ENCODE assay signal across 4 fruit fly cellular contexts in genomic region chr3R:16861217-16861616, dm6.
A peak's percentile ranks its signal among the peaks of the same experiment; 100 is the strongest.
TF ChIP-seq lines count a peak whose summit lies in the region.

No protein-coding gene starts in this region.

- no peak for TF ChIP-seq CTCF in whole organism, embryonic (GFP tag; optimal IDR thresholded peaks at IDR 0.05; lab: Kevin White, UChicago)

TF ChIP-seq in whole organism, embryonic, 481 proteins besides CTCF, POLR2A, EP300 and RAD21 (continues in another document):
- TF ChIP-seq CG15269 (tag; optimal IDR thresholded peaks at IDR 0.05; lab: Kevin White, UChicago) (no peak), Xrp1 (GFP tag; IDR thresholded peaks at IDR 0.05; lab: Robert Waterston, UW) (peak; percentile 56), cas (GFP tag; IDR thresholded peaks at IDR 0.05; lab: Robert Waterston, UW) (no peak), CkIIα-i1 (GFP tag; IDR thresholded peaks at IDR 0.05; lab: Robert Waterston, UW) (no peak), CG8089 (GFP tag; optimal IDR thresholded peaks at IDR 0.05; lab: Kevin White, UChicago) (no peak), Dek (tag; optimal IDR thresholded peaks at IDR 0.05; lab: Kevin White, UChicago) (no peak), CG7987 (GFP tag; optimal IDR thresholded peaks at IDR 0.05; lab: Kevin White, UChicago) (no peak), bab2 (GFP tag; optimal IDR thresholded peaks at IDR 0.05; lab: Kevin White, UChicago) (no peak), CG5953 (GFP tag; IDR thresholded peaks at IDR 0.05; lab: Robert Waterston, UW) (no peak), ttk (GFP tag; IDR thresholded peaks at IDR 0.05; lab: Robert Waterston, UW) (no peak), seq (GFP tag; IDR thresholded peaks at IDR 0.05; lab: Robert Waterston, UW) (no peak), prd (optimal IDR thresholded peaks at IDR 0.05; lab: Kevin White, UChicago) (no peak), prd (GFP tag; IDR thresholded peaks at IDR 0.05; lab: Robert Waterston, UW) (peak; percentile 37; the same call in 1 of the 3 replicates), bigmax (GFP tag; optimal IDR thresholded peaks at IDR 0.05; lab: Kevin White, UChicago) (no peak), pfk (GFP tag; optimal IDR thresholded peaks at IDR 0.05; lab: Kevin White, UChicago) (no peak), fd96Cb (tag; optimal IDR thresholded peaks at IDR 0.05; lab: Kevin White, UChicago) (peak; percentile 7), CG33213 (GFP tag; optimal IDR thresholded peaks at IDR 0.05; lab: Kevin White, UChicago) (no peak), cato (GFP tag; optimal IDR thresholded peaks at IDR 0.05; lab: Kevin White, UChicago; ENCODE audit: borderline replicate concordance) (no peak), zf30C (GFP tag; optimal IDR thresholded peaks at IDR 0.05; lab: Kevin White, UChicago) (peak; percentile 3), CG7786 (GFP tag; optimal IDR thresholded peaks at IDR 0.05; lab: Kevin White, UChicago) (no peak), CG31441 (GFP tag; IDR thresholded peaks at IDR 0.05; lab: Robert Waterston, UW) (0 out of 2 replicates have a peak, but pooled peaks have one; percentile 15), Gug (GFP tag; IDR thresholded peaks at IDR 0.05; lab: Robert Waterston, UW) (no peak), otp (GFP tag; IDR thresholded peaks at IDR 0.05; lab: Robert Waterston, UW) (no peak), Usf (GFP tag; optimal IDR thresholded peaks at IDR 0.05; lab: Kevin White, UChicago) (no peak)

TF ChIP-seq in whole organism, prepupa, 60 proteins besides CTCF, POLR2A, EP300 and RAD21 (continues in another document):
- TF ChIP-seq CG9139 (GFP tag; optimal IDR thresholded peaks at IDR 0.05; lab: Kevin White, UChicago) (no peak), cyc (GFP tag; optimal IDR thresholded peaks at IDR 0.05; lab: Kevin White, UChicago) (peak; percentile 42), svp (GFP tag; lab: Kevin White, UChicago) (peak; percentile 82), Sox102F (GFP tag; optimal IDR thresholded peaks at IDR 0.05; lab: Kevin White, UChicago) (peak; percentile 24), vri (GFP tag; optimal IDR thresholded peaks at IDR 0.05; lab: Kevin White, UChicago) (no peak), CG34406 (GFP tag; optimal IDR thresholded peaks at IDR 0.05; lab: Kevin White, UChicago) (peak; percentile 26), CG8319 (GFP tag; optimal IDR thresholded peaks at IDR 0.05; lab: Kevin White, UChicago) (no peak), CG4318 (GFP tag; optimal IDR thresholded peaks at IDR 0.05; lab: Kevin White, UChicago) (peak; percentile 12), acj6 (GFP tag; optimal IDR thresholded peaks at IDR 0.05; lab: Kevin White, UChicago) (peak; percentile 21), eg (GFP tag; IDR thresholded peaks at IDR 0.05; lab: Robert Waterston, UW) (no peak), net (GFP tag; optimal IDR thresholded peaks at IDR 0.05; lab: Kevin White, UChicago) (no peak), achi (GFP tag; optimal IDR thresholded peaks at IDR 0.05; lab: Kevin White, UChicago) (peak; percentile 21), Eip78C (GFP tag; lab: Kevin White, UChicago) (peak; percentile 86), salr (GFP tag; optimal IDR thresholded peaks at IDR 0.05; lab: Kevin White, UChicago) (no peak), fd85E (GFP tag; optimal IDR thresholded peaks at IDR 0.05; lab: Kevin White, UChicago) (no peak), CG6854 (GFP tag; optimal IDR thresholded peaks at IDR 0.05; lab: Kevin White, UChicago) (no peak), Lpt (GFP tag; optimal IDR thresholded peaks at IDR 0.05; lab: Kevin White, UChicago) (no peak), spab (GFP tag; optimal IDR thresholded peaks at IDR 0.05; lab: Kevin White, UChicago) (peak; percentile 20), Blimp-1 (GFP tag; optimal IDR thresholded peaks at IDR 0.05; lab: Kevin White, UChicago) (no peak), Smox (GFP tag; optimal IDR thresholded peaks at IDR 0.05; lab: Kevin White, UChicago) (peak; percentile 22), Ets21C (GFP tag; optimal IDR thresholded peaks at IDR 0.05; lab: Kevin White, UChicago) (peak; percentile 21), Sox15 (GFP tag; optimal IDR thresholded peaks at IDR 0.05; lab: Kevin White, UChicago) (peak; percentile 18), CG6792 (GFP tag; optimal IDR thresholded peaks at IDR 0.05; lab: Kevin White, UChicago) (peak; percentile 32), Eip93F (GFP tag; optimal IDR thresholded peaks at IDR 0.05; lab: Kevin White, UChicago) (no peak), CG10669 (GFP tag; optimal IDR thresholded peaks at IDR 0.05; lab: Kevin White, UChicago) (peak; percentile 36)

TF ChIP-seq in whole organism, pupa, 21 proteins besides CTCF, POLR2A, EP300 and RAD21:
- no peak for TF ChIP-seq CG32121 (GFP tag; IDR thresholded peaks at IDR 0.05; lab: Robert Waterston, UW)
- TF ChIP-seq D1 (tag; optimal IDR thresholded peaks at IDR 0.05; lab: Kevin White, UChicago), result no peak
- no peak for TF ChIP-seq CG17806 (tag; optimal IDR thresholded peaks at IDR 0.05; lab: Kevin White, UChicago)
- TF ChIP-seq CG4496 (GFP tag; IDR thresholded peaks at IDR 0.05; lab: Robert Waterston, UW), result no peak
- peak; percentile 61 for TF ChIP-seq CG8159 (tag; optimal IDR thresholded peaks at IDR 0.05; lab: Kevin White, UChicago)
- TF ChIP-seq gl (tag; optimal IDR thresholded peaks at IDR 0.05; lab: Kevin White, UChicago), result no peak
- TF ChIP-seq CG14655 (GFP tag; optimal IDR thresholded peaks at IDR 0.05; lab: Kevin White, UChicago), result peak; percentile 33
- TF ChIP-seq CG34367 (tag; optimal IDR thresholded peaks at IDR 0.05; lab: Kevin White, UChicago), result no peak
- TF ChIP-seq Pif1B (GFP tag; optimal IDR thresholded peaks at IDR 0.05; lab: Kevin White, UChicago), result no peak
- peak; percentile 4 for TF ChIP-seq Pif1A (GFP tag; optimal IDR thresholded peaks at IDR 0.05; lab: Kevin White, UChicago)
- TF ChIP-seq CG12605 (GFP tag; IDR thresholded peaks at IDR 0.05; lab: Robert Waterston, UW), result no peak
- TF ChIP-seq CG8301 (tag; optimal IDR thresholded peaks at IDR 0.05; lab: Kevin White, UChicago), result peak; percentile 27
- TF ChIP-seq Ets98B (GFP tag; IDR thresholded peaks at IDR 0.05; lab: Robert Waterston, UW), result no peak
- no peak for TF ChIP-seq EcR (GFP tag; optimal IDR thresholded peaks at IDR 0.05; lab: Kevin White, UChicago)
- peak; percentile 1 for TF ChIP-seq CG9948 (tag; optimal IDR thresholded peaks at IDR 0.05; lab: Kevin White, UChicago)
- TF ChIP-seq CG10348 (GFP tag; IDR thresholded peaks at IDR 0.05; lab: Robert Waterston, UW), result no peak
- TF ChIP-seq Snoo (tag; optimal IDR thresholded peaks at IDR 0.05; lab: Kevin White, UChicago), result no peak
- TF ChIP-seq rn (GFP tag; IDR thresholded peaks at IDR 0.05; lab: Robert Waterston, UW), result no peak
- TF ChIP-seq CG13204 (GFP tag; optimal IDR thresholded peaks at IDR 0.05; lab: Kevin White, UChicago), result no peak
- peak; percentile 43 for TF ChIP-seq CG15710 (tag; optimal IDR thresholded peaks at IDR 0.05; lab: Kevin White, UChicago)
- no peak for TF ChIP-seq fd96Ca (GFP tag; IDR thresholded peaks at IDR 0.05; lab: Robert Waterston, UW)

TF ChIP-seq in whole organism, wandering third instar larva, 38 proteins besides CTCF, POLR2A, EP300 and RAD21:
- TF ChIP-seq ey (GFP tag; optimal IDR thresholded peaks at IDR 0.05; lab: Kevin White, UChicago) (no peak), N (GFP tag; optimal IDR thresholded peaks at IDR 0.05; lab: Kevin White, UChicago) (no peak), Hr78 (GFP tag; optimal IDR thresholded peaks at IDR 0.05; lab: Kevin White, UChicago) (no peak), sv (GFP tag; optimal IDR thresholded peaks at IDR 0.05; lab: Kevin White, UChicago) (no peak), sage (GFP tag; optimal IDR thresholded peaks at IDR 0.05; lab: Kevin White, UChicago) (no peak), Jra (GFP tag; optimal IDR thresholded peaks at IDR 0.05; lab: Kevin White, UChicago) (no peak), HLH106 (tag; optimal IDR thresholded peaks at IDR 0.05; lab: Kevin White, UChicago) (peak; percentile 21), jim (GFP tag; optimal IDR thresholded peaks at IDR 0.05; lab: Kevin White, UChicago) (no peak), foxo (GFP tag; optimal IDR thresholded peaks at IDR 0.05; lab: Kevin White, UChicago) (peak in 1 of 2 experiments; percentile 10)

Comparison
In these comparisons a context has a peak if more than half of its experiments do, and no peak if none do; other contexts are left out.
1. Of the 7 proteins assayed by ChIP-seq in both whole organism, embryonic and whole organism, prepupa: peak only in whole organism, embryonic: Blimp-1; only in whole organism, prepupa: Hr39 and Sox102F; in both: none; in neither: 4.